Worm (Caenorhabditis elegans) whole organism, L2 larva: ENCODE data around the gene lmtr-3.

Experiments used
- nhr-25 ChIP-seq: fragments of 150-350 bp; sonication (generic microtip); optimal IDR thresholded peaks from 3 replicates; lab custom pipeline; 2014; ENCODE audit warnings: missing biosample characterization, missing genetic modification characterization
- skn-1 ChIP-seq: sonication (generic microtip); optimal IDR thresholded peaks from 2 replicates; lab custom pipeline; 2017; ENCODE audit warnings: missing biosample characterization, missing genetic modification characterization

ce11 chrV:11095873-11096272 lies 28.1 kb upstream of the lmtr-3 start, which contains the start of gene Y42A5A.3:
- TF ChIP-seq skn-1 = no peak
- no peak for TF ChIP-seq nhr-25 (tag; lab: Kevin White, UChicago)
